Worm (Caenorhabditis elegans) whole organism, L4 larva: Measurements from ENCODE around the gene C07E3.10.
"Not testable (repeated sequence)": the region's sequence is repeated elsewhere in the genome, so short reads cannot be mapped to it uniquely, and the experiment has no call there.

Experiments
- F26F4.8 ChIP-seq: fragments of 200-800 bp; sonication (Bioruptor generic); conservative IDR thresholded peaks from 2 replicates; pipeline ENCODE4 v1.3.6; 2022; ENCODE audit warnings: missing genetic modification characterization, missing compliant biosample characterization
- F37D6.2 ChIP-seq: sonication (generic microtip); optimal IDR thresholded peaks from 2 replicates; lab custom pipeline; 2016; ENCODE audit warnings: mild to moderate bottlenecking, missing genetic modification characterization, missing compliant biosample characterization
- R02D3.7 ChIP-seq: fragments of 150-350 bp; sonication (generic microtip); optimal IDR thresholded peaks from 3 replicates; lab custom pipeline; 2014; ENCODE audit warnings: missing biosample characterization, missing genetic modification characterization
- T26A8.4 ChIP-seq: fragments of 200-800 bp; sonication (Bioruptor generic); IDR thresholded peaks from 2 replicates; pipeline ENCODE4 v1.3.6; 2022; ENCODE audit warnings: missing genetic modification characterization, missing compliant biosample characterization
- Y48G9A.11 ChIP-seq: fragments of 200-800 bp; sonication (Bioruptor generic); IDR thresholded peaks from 2 replicates; pipeline ENCODE4 v1.3.6; 2022; ENCODE audit warnings: missing genetic modification reagents, missing genetic modification characterization, missing compliant biosample characterization
- Y75B8A.6 ChIP-seq: fragments of 200-800 bp; sonication (Bioruptor generic); IDR thresholded peaks from 2 replicates; pipeline ENCODE4 v1.3.6; 2022; ENCODE audit warnings: missing genetic modification reagents, missing genetic modification characterization, missing compliant biosample characterization
- aha-1 ChIP-seq: fragments of 150-350 bp; peaks from one replicate; lab custom pipeline; 2014; ENCODE audit warnings: missing biosample characterization, missing genetic modification characterization
- aly-2 ChIP-seq: sonication (generic microtip); optimal IDR thresholded peaks from 2 replicates; lab custom pipeline; 2018; ENCODE audit warnings: missing biosample characterization, missing genetic modification characterization
- ama-1 ChIP-seq: fragments of 150-350 bp; optimal IDR thresholded peaks from 2 replicates; lab custom pipeline; 2014; ENCODE audit warnings: inconsistent platforms, mixed read lengths
- arid-1 ChIP-seq: fragments of 200-800 bp; sonication (Bioruptor generic); conservative IDR thresholded peaks from 2 replicates; pipeline ENCODE4 v1.3.6; 2022; ENCODE audit warnings: missing genetic modification reagents, missing genetic modification characterization, missing compliant biosample characterization
- ceh-28 ChIP-seq: fragments of 150-350 bp; optimal IDR thresholded peaks from 2 replicates; lab custom pipeline; 2014; ENCODE audit warnings: missing biosample characterization, missing genetic modification reagents, missing genetic modification characterization
- ceh-44 ChIP-seq: fragments of 200-800 bp; sonication (Bioruptor generic); IDR thresholded peaks from 2 replicates; pipeline ENCODE4 v1.3.6; 2022; ENCODE audit warnings: missing genetic modification reagents, missing genetic modification characterization, missing compliant biosample characterization
- ctbp-1 ChIP-seq: fragments of 200-800 bp; sonication (Bioruptor generic); IDR thresholded peaks from 2 replicates; pipeline ENCODE4 v1.3.6; 2022; ENCODE audit warnings: missing genetic modification reagents, missing genetic modification characterization, missing compliant biosample characterization
- daf-12 ChIP-seq: fragments of 150-350 bp; optimal IDR thresholded peaks from 2 replicates; lab custom pipeline; 2014; ENCODE audit warnings: missing biosample characterization, missing genetic modification reagents, missing genetic modification characterization
- daf-16 ChIP-seq, 3 experiments: sonication (generic microtip); optimal IDR thresholded peaks; 2 replicates each; lab custom pipeline; 2016 to 2017; ENCODE audit warnings: missing genetic modification characterization in 3 of 3, missing genetic modification reagents in 3 of 3, mild to moderate bottlenecking in 2 of 3, missing compliant biosample characterization in 2 of 3, missing biosample characterization in 1 of 3, moderate library complexity in 1 of 3
- daf-19 ChIP-seq: fragments of 200-800 bp; sonication (Bioruptor generic); conservative IDR thresholded peaks from 2 replicates; pipeline ENCODE4 v1.3.6; 2022; ENCODE audit warnings: missing genetic modification characterization, missing compliant biosample characterization
- dmd-9 ChIP-seq: fragments of 200-800 bp; sonication (Bioruptor generic); IDR thresholded peaks from 2 replicates; pipeline ENCODE4 v1.3.6; 2022; ENCODE audit warnings: missing genetic modification reagents, missing genetic modification characterization, missing compliant biosample characterization
- dve-1 ChIP-seq: sonication (generic microtip); optimal IDR thresholded peaks from 2 replicates; lab custom pipeline; 2017; ENCODE audit warnings: antibody characterized with exemption, mild to moderate bottlenecking, missing genetic modification characterization, missing compliant biosample characterization; ENCODE audit not compliant: insufficient read depth
- egl-27 ChIP-seq: sonication (generic microtip); optimal IDR thresholded peaks from 3 replicates; lab custom pipeline; 2017; ENCODE audit warnings: missing biosample characterization, missing genetic modification reagents, missing genetic modification characterization
- egl-43 ChIP-seq: fragments of 200-800 bp; sonication (Bioruptor generic); IDR thresholded peaks from 2 replicates; pipeline ENCODE4 v1.3.6; 2022; ENCODE audit warnings: missing genetic modification reagents, missing genetic modification characterization, missing compliant biosample characterization
- fkh-10 ChIP-seq: fragments of 150-350 bp; optimal IDR thresholded peaks from 2 replicates; lab custom pipeline; 2014; ENCODE audit warnings: missing biosample characterization, missing genetic modification reagents, missing genetic modification characterization
- fos-1 ChIP-seq: fragments of 150-350 bp; optimal IDR thresholded peaks from 2 replicates; lab custom pipeline; 2014; ENCODE audit warnings: missing biosample characterization, missing genetic modification characterization
- hif-1 ChIP-seq, 2 experiments: sonication (generic microtip); optimal IDR thresholded peaks; 2 replicates each; lab custom pipeline; 2016 to 2017; ENCODE audit warnings: missing compliant biosample characterization in 2 of 2, missing genetic modification characterization in 2 of 2, missing genetic modification reagents in 2 of 2, missing genotype in 2 of 2, mild to moderate bottlenecking in 1 of 2
- hmg-1.1 ChIP-seq: fragments of 200-800 bp; sonication (Bioruptor generic); IDR thresholded peaks from 2 replicates; pipeline ENCODE4 v1.3.6; 2022; ENCODE audit warnings: missing genetic modification reagents, missing genetic modification characterization, missing compliant biosample characterization
- lim-7 ChIP-seq: fragments of 200-800 bp; sonication (Bioruptor generic); IDR thresholded peaks from 2 replicates; pipeline ENCODE4 v1.3.6; 2022; ENCODE audit warnings: missing genetic modification characterization, missing compliant biosample characterization
- lin-1 ChIP-seq: fragments of 200-800 bp; sonication (Bioruptor generic); IDR thresholded peaks from 2 replicates; pipeline ENCODE4 v1.3.6; 2022; ENCODE audit warnings: missing genetic modification reagents, missing genetic modification characterization, missing compliant biosample characterization
- lin-13 ChIP-seq: fragments of 150-350 bp; optimal IDR thresholded peaks from 2 replicates; lab custom pipeline; 2014; ENCODE audit warnings: missing biosample characterization, missing genetic modification reagents, missing genetic modification characterization
- madf-5 ChIP-seq, 2 experiments: fragments of 200-800 bp; sonication (Bioruptor generic); IDR thresholded peaks; 2 replicates each; pipeline ENCODE4 v1.3.6; 2022; ENCODE audit warnings: missing compliant biosample characterization in 2 of 2, missing genetic modification characterization in 2 of 2
- madf-9 ChIP-seq: fragments of 200-800 bp; sonication (Bioruptor generic); conservative IDR thresholded peaks from 2 replicates; pipeline ENCODE4 v1.3.6; 2022; ENCODE audit warnings: missing genetic modification reagents, missing genetic modification characterization, missing compliant biosample characterization
- mes-2 ChIP-seq: sonication (generic microtip); optimal IDR thresholded peaks from 2 replicates; lab custom pipeline; 2016; ENCODE audit warnings: missing genotype, mild to moderate bottlenecking, missing genetic modification characterization, missing compliant biosample characterization; ENCODE audit not compliant: poor library complexity, severe bottlenecking
- mxl-3 ChIP-seq: fragments of 200-800 bp; sonication (Bioruptor generic); optimal IDR thresholded peaks from 2 replicates; lab custom pipeline; 2018; ENCODE audit warnings: mild to moderate bottlenecking, missing genetic modification characterization, missing compliant biosample characterization
- nhr-10 ChIP-seq: fragments of 150-350 bp; optimal IDR thresholded peaks from 2 replicates; lab custom pipeline; 2014; ENCODE audit warnings: missing biosample characterization, missing genetic modification characterization
- nhr-111 ChIP-seq: fragments of 200-800 bp; sonication (Bioruptor generic); optimal IDR thresholded peaks from 2 replicates; lab custom pipeline; 2018; ENCODE audit warnings: mild to moderate bottlenecking, missing genetic modification characterization, missing compliant biosample characterization
- nhr-48 ChIP-seq: sonication (generic microtip); optimal IDR thresholded peaks from 2 replicates; lab custom pipeline; 2016; ENCODE audit warnings: mild to moderate bottlenecking, missing genetic modification characterization, missing compliant biosample characterization
- nhr-77 ChIP-seq: fragments of 150-350 bp; optimal IDR thresholded peaks from 2 replicates; lab custom pipeline; 2014; ENCODE audit warnings: missing biosample characterization, missing genetic modification characterization
- php-3 ChIP-seq: fragments of 200-800 bp; sonication (Bioruptor generic); IDR thresholded peaks from 2 replicates; pipeline ENCODE4 v1.3.6; 2022; ENCODE audit warnings: missing genetic modification reagents, missing genetic modification characterization, missing compliant biosample characterization
- rbr-2 ChIP-seq: sonication (generic microtip); optimal IDR thresholded peaks from 2 replicates; lab custom pipeline; 2016; ENCODE audit warnings: missing genotype, missing genetic modification characterization, missing compliant biosample characterization
- saeg-2 ChIP-seq: fragments of 200-800 bp; sonication (Bioruptor generic); IDR thresholded peaks from 2 replicates; pipeline ENCODE4 v1.3.6; 2022; ENCODE audit warnings: missing genetic modification reagents, missing genetic modification characterization, missing compliant biosample characterization
- spr-1 ChIP-seq: sonication (generic microtip); optimal IDR thresholded peaks from 2 replicates; lab custom pipeline; 2016; ENCODE audit warnings: mild to moderate bottlenecking, missing genetic modification characterization, missing compliant biosample characterization
- tra-1 ChIP-seq: fragments of 200-800 bp; sonication (Bioruptor generic); IDR thresholded peaks from 2 replicates; pipeline ENCODE4 v1.3.6; 2022; ENCODE audit warnings: missing genetic modification reagents, missing genetic modification characterization, missing compliant biosample characterization
- unc-62 ChIP-seq, 3 experiments: fragments of 150-350 bp in 1 of 3; sonication (generic microtip); optimal IDR thresholded peaks in 2 of 3; peaks in 1 of 3; 1 replicate in 1 of 3; 2 replicates in 2 of 3; lab custom pipeline; 2014 to 2017; ENCODE audit warnings: missing biosample characterization in 3 of 3, missing genetic modification characterization in 3 of 3, missing genetic modification reagents in 3 of 3, missing genotype in 1 of 3
- vab-7 ChIP-seq: fragments of 200-800 bp; sonication (Bioruptor generic); IDR thresholded peaks from 2 replicates; pipeline ENCODE4 v1.3.6; 2022; ENCODE audit warnings: missing genetic modification reagents, missing genetic modification characterization, missing compliant biosample characterization
- ztf-11 ChIP-seq: fragments of 150-350 bp; optimal IDR thresholded peaks from 2 replicates; lab custom pipeline; 2014; ENCODE audit warnings: missing biosample characterization, missing genetic modification characterization

The C07E3.10 gene

DNA sequence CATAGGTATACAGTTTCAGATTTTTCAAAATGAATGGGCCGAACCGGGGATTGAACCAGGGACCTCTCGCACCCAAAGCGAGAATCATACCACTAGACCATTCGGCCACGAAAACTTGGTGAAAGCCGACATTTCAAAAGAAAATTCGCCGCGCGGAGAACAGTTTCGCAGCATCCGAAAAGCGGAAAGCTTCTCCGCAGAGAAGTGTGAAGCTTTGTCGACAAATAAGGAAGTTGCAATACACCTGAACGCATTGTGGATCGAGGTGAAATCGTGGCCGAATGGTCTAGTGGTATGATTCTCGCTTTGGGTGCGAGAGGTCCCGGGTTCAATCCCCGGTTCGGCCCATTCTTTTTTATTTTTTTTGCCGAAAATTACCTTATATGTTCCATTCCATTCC is 41.4 kb upstream of the C07E3.10 start:
- TF ChIP-seq Y48G9A.11 (GFP tag; lab: Robert Waterston, UW): 0 out of 2 replicates have a peak, but pooled peaks have one; percentile 22
- TF ChIP-seq php-3: 0 out of 2 replicates have a peak, but pooled peaks have one; percentile 40
- TF ChIP-seq madf-9 (GFP tag; lab: Robert Waterston, UW): peak; percentile 51
- TF ChIP-seq lin-1 (GFP tag; lab: Robert Waterston, UW): 0 out of 2 replicates have a peak, but pooled peaks have one; percentile 8
- TF ChIP-seq hmg-1.1 (GFP tag; lab: Robert Waterston, UW): peak; percentile 24; the same call in 1 of the 2 replicates
- 0 out of 2 replicates have a peak, but pooled peaks have one; percentile 9 for TF ChIP-seq tra-1 (GFP tag; lab: Robert Waterston, UW)
- TF ChIP-seq saeg-2 (GFP tag; lab: Robert Waterston, UW): peak; percentile 18; the same call in 1 of the 2 replicates
- TF ChIP-seq T26A8.4 (GFP tag; lab: Robert Waterston, UW): peak; percentile 79
- 0 out of 4 replicates have a peak, but pooled peaks of 1 of the 2 experiments have one; percentile 40 for TF ChIP-seq madf-5 (GFP tag; IDR thresholded peaks at IDR 0.05; lab: Robert Waterston, UW)
- peak; percentile 70; the same call in 1 of the 2 replicates for TF ChIP-seq lim-7
- TF ChIP-seq ctbp-1: 0 out of 2 replicates have a peak, but pooled peaks have one; percentile 28
- peak; percentile 64; the same call in 1 of the 2 replicates for TF ChIP-seq F26F4.8 (GFP tag; lab: Robert Waterston, UW)
- peak; percentile 51 for TF ChIP-seq aha-1 (tag; lab: Kevin White, UChicago)
- peak; percentile 73 for TF ChIP-seq arid-1 (GFP tag; lab: Robert Waterston, UW)
- peak; percentile 88 for TF ChIP-seq egl-43
- TF ChIP-seq vab-7 (GFP tag; lab: Robert Waterston, UW): peak; percentile 59; the same call in 1 of the 2 replicates
- TF ChIP-seq daf-16 (GFP tag; optimal IDR thresholded peaks at IDR 0.05; lab: Kevin White, UChicago): peak in 1 of 2 experiments; percentile 26
- TF ChIP-seq daf-16 (tag; optimal IDR thresholded peaks at IDR 0.05; lab: Kevin White, UChicago): not testable (repeated sequence)
- peak; percentile 46 for TF ChIP-seq mes-2

DNA sequence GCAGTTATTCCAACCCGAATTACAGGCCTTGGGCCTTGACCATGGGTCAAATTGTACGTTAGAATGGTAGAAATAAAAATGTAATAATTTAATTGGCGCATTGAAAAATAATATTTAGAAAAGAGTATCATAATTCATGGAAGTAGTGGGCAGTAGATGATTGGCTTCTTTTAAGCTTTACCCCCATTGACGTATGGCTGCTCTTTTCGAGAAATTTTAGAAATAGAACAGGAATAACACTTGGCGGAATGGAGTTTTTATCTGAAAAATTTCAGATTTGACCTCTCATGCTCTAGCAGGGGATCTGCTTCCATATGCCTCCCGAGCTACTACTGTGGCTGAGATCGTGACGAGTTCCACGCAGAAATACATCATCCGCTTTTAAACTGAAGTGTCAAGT is 37.4 kb upstream of the C07E3.10 start, which contains the start of gene gcy-4:
Gene gcy-4, minus strand, starts transcription at position 101 of the 400 bp plus-strand sequence.
- TF ChIP-seq mxl-3 (GFP tag; lab: Kevin White, UChicago) (no peak), Y75B8A.6 (no peak), daf-12 (tag; lab: Kevin White, UChicago) (no peak)

DNA sequence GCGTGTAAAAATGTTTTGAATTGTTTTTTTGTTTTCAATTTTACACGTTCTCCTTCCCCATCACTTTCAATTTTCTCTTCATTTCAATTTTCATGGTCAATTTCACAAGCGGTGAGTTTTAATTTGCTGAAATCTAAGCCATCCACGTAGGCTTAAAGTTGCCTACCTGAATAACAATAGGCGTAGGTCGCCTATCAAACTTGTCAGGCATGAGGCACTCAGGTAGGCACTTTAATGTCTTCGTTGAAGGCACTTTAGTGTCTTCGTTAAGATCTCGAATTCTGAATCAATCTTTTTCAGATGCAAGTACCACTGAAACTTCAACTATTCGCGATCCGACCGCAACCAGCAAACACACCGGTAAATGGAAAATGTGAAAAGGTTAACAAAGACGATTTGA is 36.8 kb upstream of the C07E3.10 start, which contains the start of gene ZK970.8:
Gene ZK970.8, plus strand, starts transcription at position 301 of the 400 bp plus-strand sequence.
- TF ChIP-seq mes-2: no peak

DNA sequence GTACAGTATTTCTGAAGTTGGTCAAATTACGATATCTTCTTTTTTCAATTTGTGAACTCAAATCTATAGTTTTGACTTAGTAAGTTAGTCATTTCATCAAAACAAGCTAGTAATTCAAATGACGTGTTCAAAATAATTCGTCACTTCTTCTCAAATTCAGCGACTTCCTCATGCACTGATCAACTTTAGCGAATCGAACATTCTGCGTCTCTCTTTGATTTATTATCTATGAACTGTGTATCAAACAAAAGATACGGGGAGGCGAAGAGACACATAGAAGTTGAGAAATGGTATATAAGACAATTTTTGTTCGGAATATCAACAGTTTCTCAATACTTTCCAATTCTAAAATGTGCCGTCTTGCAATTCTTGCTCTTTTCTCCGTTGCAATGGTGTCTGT is 34.2 kb upstream of the C07E3.10 start, which contains the start of gene srlf-34:
Gene srlf-34, plus strand, starts transcription at position 321 of the 400 bp plus-strand sequence.
- TF ChIP-seq daf-19 (GFP tag; lab: Robert Waterston, UW) (no peak), dmd-9 (GFP tag; lab: Robert Waterston, UW) (no peak), ama-1 (lab: Kevin White, UChicago) (no peak), F37D6.2 (tag; lab: Kevin White, UChicago) (no peak), R02D3.7 (tag; lab: Kevin White, UChicago) (no peak), ceh-44 (GFP tag; lab: Robert Waterston, UW) (no peak), hif-1 (tag; optimal IDR thresholded peaks at IDR 0.05; lab: Kevin White, UChicago) (no peak)

DNA sequence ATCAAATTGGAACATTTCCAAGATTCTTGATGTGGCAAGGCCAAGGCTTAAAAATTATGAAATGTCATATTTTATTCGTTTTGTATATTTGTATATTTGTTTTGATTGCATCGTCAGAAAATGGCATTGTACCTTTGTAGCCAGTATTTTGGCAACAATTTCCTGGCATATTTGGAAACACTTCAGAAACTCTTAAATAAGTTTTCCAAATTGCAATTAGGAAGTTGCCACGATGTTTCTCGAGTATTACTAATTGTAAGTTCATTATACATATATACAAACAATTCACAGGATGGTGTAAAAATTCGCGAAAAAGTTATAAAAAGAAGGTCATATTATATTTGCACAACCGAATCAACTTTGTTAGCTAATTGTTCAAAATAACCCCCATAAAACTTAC is 30.9 kb upstream of the C07E3.10 start, which contains the start of gene idpp-8:
Gene idpp-8, plus strand, starts transcription at position 301 of the 400 bp plus-strand sequence.
- no peak for TF ChIP-seq fos-1
- TF ChIP-seq nhr-111 (GFP tag; lab: Kevin White, UChicago): no peak
- no peak for TF ChIP-seq ceh-28
- TF ChIP-seq spr-1 (tag; lab: Kevin White, UChicago): no peak
- TF ChIP-seq unc-62 (GFP tag; optimal IDR thresholded peaks at IDR 0.05 in 1 of 2; lab: Kevin White, UChicago): no peak
- no peak for TF ChIP-seq unc-62 (tag; optimal IDR thresholded peaks at IDR 0.05; lab: Kevin White, UChicago)
- TF ChIP-seq nhr-77 (tag; lab: Kevin White, UChicago): no peak
- TF ChIP-seq nhr-10 (tag; lab: Kevin White, UChicago): no peak
- no peak for TF ChIP-seq lim-7
- TF ChIP-seq lin-13 (GFP tag; lab: Kevin White, UChicago): no peak
- no peak for TF ChIP-seq ztf-11 (tag; lab: Kevin White, UChicago)
- no peak for TF ChIP-seq rbr-2
- TF ChIP-seq dve-1 (tag; lab: Kevin White, UChicago): no peak
- TF ChIP-seq egl-27 (tag; lab: Kevin White, UChicago): no peak
- no peak for TF ChIP-seq php-3
- no peak for TF ChIP-seq aly-2
- TF ChIP-seq fkh-10 (GFP tag; lab: Kevin White, UChicago): no peak
- no peak for TF ChIP-seq nhr-48
